Worm (Caenorhabditis elegans) whole organism, young adult: ENCODE data around the gene Y116A8C.29.
A peak's percentile ranks its signal among the peaks of the same experiment; 100 is the strongest.

Source experiments
- B0019.2 ChIP-seq: fragments of 200-800 bp; sonication (Bioruptor generic); conservative IDR thresholded peaks from 2 replicates; pipeline ENCODE4 v1.3.6; 2022; ENCODE audit warnings: missing genetic modification reagents, missing genetic modification characterization, missing compliant biosample characterization
- Y56A3A.18 ChIP-seq: fragments of 200-800 bp; sonication (Bioruptor generic); IDR thresholded peaks from 2 replicates; pipeline ENCODE4 v1.3.6; 2022; ENCODE audit warnings: missing genetic modification reagents, missing genetic modification characterization, missing compliant biosample characterization
- cebp-1 ChIP-seq, 2 experiments: fragments of 200-800 bp in 1 of 2; sonication (Bioruptor generic) in 1 of 2; sonication (generic microtip) in 1 of 2; IDR thresholded peaks in 1 of 2; optimal IDR thresholded peaks in 1 of 2; 2 replicates each; pipeline versions ENCODE4 v1.3.6 to Lab custom; 2017 to 2022; ENCODE audit warnings: missing compliant biosample characterization in 2 of 2, missing genetic modification characterization in 2 of 2, mild to moderate bottlenecking in 1 of 2, missing genetic modification reagents in 1 of 2, moderate library complexity in 1 of 2
- him-1 ChIP-seq: sonication (generic microtip); optimal IDR thresholded peaks from 2 replicates; lab custom pipeline; 2016; ENCODE audit warnings: missing genotype, missing genetic modification reagents, missing genetic modification characterization, missing compliant biosample characterization
- madf-6 ChIP-seq: fragments of 200-800 bp; sonication (Bioruptor generic); IDR thresholded peaks from 2 replicates; pipeline ENCODE4 v1.3.6; 2022; ENCODE audit warnings: missing genetic modification reagents, missing genetic modification characterization, missing compliant biosample characterization
- sea-2 ChIP-seq: fragments of 200-800 bp; sonication (Bioruptor generic); IDR thresholded peaks from 2 replicates; pipeline ENCODE4 v1.3.6; 2022; ENCODE audit warnings: missing genetic modification characterization, missing compliant biosample characterization
- snpc-4 ChIP-seq, 5 experiments: fragments of 150-350 bp in 1 of 5; sonication (generic microtip) in 4 of 5; optimal IDR thresholded peaks; 2 replicates each; lab custom pipeline; 2014 to 2018; ENCODE audit warnings: missing genetic modification characterization in 5 of 5, missing biosample characterization in 3 of 5, antibody characterized with exemption in 2 of 5, mild to moderate bottlenecking in 2 of 5, missing compliant biosample characterization in 2 of 5, missing genotype in 2 of 5, moderate library complexity in 2 of 5, missing genetic modification reagents in 1 of 5
- unc-130 ChIP-seq: sonication (generic microtip); optimal IDR thresholded peaks from 2 replicates; lab custom pipeline; 2016; ENCODE audit warnings: missing genetic modification reagents, missing genetic modification characterization, missing compliant biosample characterization
- unc-62 ChIP-seq: fragments of 150-350 bp; optimal IDR thresholded peaks from 2 replicates; lab custom pipeline; 2014; ENCODE audit warnings: missing biosample characterization, missing genetic modification reagents, missing genetic modification characterization
- ztf-28 ChIP-seq: fragments of 200-800 bp; sonication (Bioruptor generic); IDR thresholded peaks from 2 replicates; pipeline ENCODE4 v1.3.6; 2022; ENCODE audit warnings: missing genetic modification reagents, missing genetic modification characterization, missing compliant biosample characterization

- TF ChIP-seq sea-2 (GFP tag; lab: Robert Waterston, UW) (no peak), B0019.2 (no peak), unc-62 (no peak), unc-130 (GFP tag; lab: Kevin White, UChicago) (no peak), snpc-4 (GFP tag; optimal IDR thresholded peaks at IDR 0.05; lab: Kevin White, UChicago) (no peak), snpc-4 (tag; optimal IDR thresholded peaks at IDR 0.05; lab: Kevin White, UChicago) (peak in 1 of 4 experiments; percentile 4), cebp-1 (GFP tag; IDR thresholded peaks at IDR 0.05; lab: Robert Waterston, UW) (no peak), cebp-1 (tag; optimal IDR thresholded peaks at IDR 0.05; lab: Kevin White, UChicago) (no peak), Y56A3A.18 (GFP tag; lab: Robert Waterston, UW) (no peak), madf-6 (no peak), him-1 (tag; lab: Kevin White, UChicago) (no peak), ztf-28 (no peak)
These were observed 5.3 kb downstream of the Y116A8C.29 start for ce11 chrIV:17099113-17099512.
